Worm (Caenorhabditis elegans) whole organism, L2 larva: Measurements from ENCODE around the gene txt-18.
A peak's percentile ranks its signal among the peaks of the same experiment; 100 is the strongest.

Source experiments
- ceh-16 ChIP-seq: fragments of 150-350 bp; optimal IDR thresholded peaks from 2 replicates; lab custom pipeline; 2014; ENCODE audit warnings: missing biosample characterization, missing genetic modification characterization
- dmd-4 ChIP-seq: sonication (generic microtip); optimal IDR thresholded peaks from 2 replicates; lab custom pipeline; 2017; ENCODE audit warnings: missing biosample characterization, missing genetic modification characterization
- fos-1 ChIP-seq: fragments of 150-350 bp; optimal IDR thresholded peaks from 2 replicates; lab custom pipeline; 2014; ENCODE audit warnings: missing biosample characterization, missing genetic modification characterization
- lin-39 ChIP-seq: fragments of 150-350 bp; optimal IDR thresholded peaks from 2 replicates; lab custom pipeline; 2014; ENCODE audit warnings: missing biosample characterization, missing genetic modification reagents, missing genetic modification characterization
- lsy-2 ChIP-seq, 2 experiments: fragments of 150-350 bp in 1 of 2; sonication (generic microtip) in 1 of 2; optimal IDR thresholded peaks; 2 replicates each; lab custom pipeline; 2014 to 2017; ENCODE audit warnings: missing biosample characterization in 2 of 2, missing genetic modification characterization in 2 of 2
- mdl-1 ChIP-seq, 2 experiments: fragments of 150-350 bp in 1 of 2; sonication (generic microtip) in 1 of 2; optimal IDR thresholded peaks; 2 replicates each; lab custom pipeline; 2017; ENCODE audit warnings: missing biosample characterization in 2 of 2, missing genetic modification characterization in 2 of 2
- zag-1 ChIP-seq: fragments of 150-350 bp; optimal IDR thresholded peaks from 2 replicates; lab custom pipeline; 2014; ENCODE audit warnings: missing biosample characterization, missing genetic modification characterization
- ztf-11 ChIP-seq: sonication (generic microtip); optimal IDR thresholded peaks from 2 replicates; lab custom pipeline; 2017; ENCODE audit warnings: missing biosample characterization, missing genetic modification characterization

DNA sequence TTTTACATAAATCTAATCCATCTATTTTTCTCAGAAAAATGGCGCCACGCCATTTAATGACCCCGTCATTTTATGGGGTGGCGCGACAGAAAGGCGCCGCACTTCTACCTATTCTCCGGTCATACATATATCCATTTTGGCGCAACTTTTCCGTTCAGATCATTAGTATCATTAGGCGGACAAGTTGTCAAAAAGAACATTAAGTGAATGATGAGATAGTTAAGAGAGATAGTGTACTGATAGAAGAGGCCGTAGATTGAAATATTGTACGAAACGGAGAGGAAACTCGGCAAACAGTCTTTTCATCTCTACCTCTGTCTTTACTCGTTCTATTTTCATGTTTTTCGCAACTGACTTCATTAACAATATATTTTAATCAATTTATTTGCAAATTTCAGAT is 19.8 kb upstream of the txt-18 start, which contains the start of gene sma-6:
- TF ChIP-seq lsy-2 (tag; optimal IDR thresholded peaks at IDR 0.05; lab: Kevin White, UChicago) (no peak), fos-1 (tag; lab: Kevin White, UChicago) (peak; percentile 32), mdl-1 (tag; optimal IDR thresholded peaks at IDR 0.05; lab: Kevin White, UChicago) (no peak), lin-39 (tag; lab: Kevin White, UChicago) (no peak), dmd-4 (tag; lab: Kevin White, UChicago) (no peak), zag-1 (tag; lab: Kevin White, UChicago) (no peak), ztf-11 (tag; lab: Kevin White, UChicago) (no peak), ceh-16 (tag; lab: Kevin White, UChicago) (no peak)
